Fruit fly (Drosophila melanogaster) whole organism, embryonic: ENCODE measurements around the gene CG5070.

Experiments
- Abd-B ChIP-seq: fragments of 200-800 bp; sonication (Bioruptor generic); optimal IDR thresholded peaks from 2 replicates; lab custom pipeline; 2018; ENCODE audit warnings: missing biosample characterization, mild to moderate bottlenecking, missing genetic modification characterization, moderate library complexity
- CG10565 ChIP-seq: fragments of 200-800 bp; sonication (Bioruptor generic); optimal IDR thresholded peaks from 3 replicates; lab custom pipeline; 2016; ENCODE audit warnings: missing biosample characterization, mild to moderate bottlenecking, missing genetic modification characterization
- CG12391 ChIP-seq: fragments of 200-800 bp; sonication (Bioruptor generic); optimal IDR thresholded peaks from 3 replicates; lab custom pipeline; 2018; ENCODE audit warnings: missing biosample characterization, mild to moderate bottlenecking, missing genetic modification characterization, moderate library complexity
- CG13624 ChIP-seq: fragments of 200-800 bp; sonication (Bioruptor generic); optimal IDR thresholded peaks from 2 replicates; lab custom pipeline; 2016; ENCODE audit warnings: missing biosample characterization, missing genetic modification characterization
- CG14710 ChIP-seq: fragments of 200-800 bp; sonication (Bioruptor generic); optimal IDR thresholded peaks from 3 replicates; lab custom pipeline; 2019; ENCODE audit warnings: missing biosample characterization, mild to moderate bottlenecking, missing genetic modification characterization, moderate library complexity
- CG15269 ChIP-seq: fragments of 200-800 bp; sonication (Bioruptor generic); optimal IDR thresholded peaks from 2 replicates; lab custom pipeline; 2018; ENCODE audit warnings: missing biosample characterization, mild to moderate bottlenecking, missing genetic modification characterization, moderate library complexity
- CG1647 ChIP-seq: fragments of 200-800 bp; sonication (Bioruptor generic); optimal IDR thresholded peaks from 3 replicates; lab custom pipeline; 2016; ENCODE audit warnings: missing biosample characterization, missing genetic modification characterization
- CG16779 ChIP-seq: fragments of 200-800 bp; sonication (Bioruptor generic); IDR thresholded peaks from 2 replicates; pipeline ENCODE4 v1.3.6; 2022; ENCODE audit warnings: missing biosample characterization, missing genetic modification characterization
- CG17568 ChIP-seq: fragments of 200-800 bp; sonication (Bioruptor generic); optimal IDR thresholded peaks from 2 replicates; lab custom pipeline; 2018; ENCODE audit warnings: missing biosample characterization, mild to moderate bottlenecking, missing genetic modification characterization, moderate library complexity
- CG18011 ChIP-seq: fragments of 200-800 bp; sonication (Bioruptor generic); optimal IDR thresholded peaks from 2 replicates; lab custom pipeline; 2017; ENCODE audit warnings: missing biosample characterization, missing genetic modification characterization, mild to moderate bottlenecking, moderate library complexity, missing genotype
- CG33213 ChIP-seq: fragments of 200-800 bp; sonication (Bioruptor generic); optimal IDR thresholded peaks from 3 replicates; lab custom pipeline; 2016; ENCODE audit warnings: missing biosample characterization, missing genetic modification characterization
- CG34376 ChIP-seq: fragments of 200-800 bp; sonication (Bioruptor generic); optimal IDR thresholded peaks from 2 replicates; lab custom pipeline; 2018; ENCODE audit warnings: missing biosample characterization, mild to moderate bottlenecking, missing genetic modification characterization
- CG34422 ChIP-seq: fragments of 200-800 bp; sonication (Bioruptor generic); IDR thresholded peaks from 3 replicates; pipeline ENCODE4 v1.3.6; 2022; ENCODE audit warnings: missing biosample characterization, missing genetic modification characterization
- CG6654 ChIP-seq: fragments of 200-800 bp; sonication (Bioruptor generic); optimal IDR thresholded peaks from 2 replicates; lab custom pipeline; 2017; ENCODE audit warnings: missing biosample characterization, mild to moderate bottlenecking, missing genetic modification characterization
- CG6683 ChIP-seq: fragments of 200-800 bp; sonication (Bioruptor generic); optimal IDR thresholded peaks from 2 replicates; lab custom pipeline; 2017; ENCODE audit warnings: missing biosample characterization, mild to moderate bottlenecking, missing genetic modification characterization, missing genetic modification reagents
- CG6765 ChIP-seq: fragments of 200-800 bp; sonication (Bioruptor generic); optimal IDR thresholded peaks from 3 replicates; lab custom pipeline; 2017; ENCODE audit warnings: missing biosample characterization, mild to moderate bottlenecking, missing genetic modification characterization
- CG6791 ChIP-seq: fragments of 200-800 bp; sonication (Bioruptor generic); IDR thresholded peaks from 3 replicates; pipeline ENCODE4 v1.3.6; 2022; ENCODE audit warnings: missing biosample characterization, missing genetic modification characterization; ENCODE audit not compliant: partially characterized antibody
- CG8290 ChIP-seq, 3 experiments: fragments of 200-800 bp; sonication (Bioruptor generic); optimal IDR thresholded peaks; 2 replicates each; lab custom pipeline; 2016 to 2019; ENCODE audit warnings: missing biosample characterization in 3 of 3, missing genetic modification characterization in 3 of 3, mild to moderate bottlenecking in 2 of 3, moderate library complexity in 1 of 3
- CG9932 ChIP-seq: fragments of 200-800 bp; sonication (Bioruptor generic); IDR thresholded peaks from 2 replicates; pipeline ENCODE4 v1.3.6; 2022; ENCODE audit warnings: missing biosample characterization, missing genetic modification characterization
- Chrac-16 ChIP-seq: fragments of 200-800 bp; sonication (Bioruptor generic); optimal IDR thresholded peaks from 3 replicates; lab custom pipeline; 2016; ENCODE audit warnings: missing biosample characterization, missing genetic modification characterization
- Dp ChIP-seq: fragments of 200-800 bp; sonication (Bioruptor generic); optimal IDR thresholded peaks from 2 replicates; lab custom pipeline; 2018; ENCODE audit warnings: missing biosample characterization, mild to moderate bottlenecking, missing genetic modification characterization, moderate library complexity
- E2f2 ChIP-seq: fragments of 200-800 bp; sonication (Bioruptor generic); IDR thresholded peaks from 2 replicates; pipeline ENCODE4 v1.3.6; 2022; ENCODE audit warnings: missing biosample characterization, missing genetic modification characterization
- Fer1 ChIP-seq: fragments of 200-800 bp; sonication (Bioruptor generic); optimal IDR thresholded peaks from 2 replicates; lab custom pipeline; 2017; ENCODE audit warnings: missing biosample characterization, mild to moderate bottlenecking, missing genetic modification characterization
- Hand ChIP-seq: fragments of 200-800 bp; sonication (Bioruptor generic); optimal IDR thresholded peaks from 2 replicates; lab custom pipeline; 2017; ENCODE audit warnings: mild to moderate bottlenecking, missing biosample characterization, missing genetic modification reagents, missing genetic modification characterization
- Hey ChIP-seq: fragments of 200-800 bp; sonication (Bioruptor generic); optimal IDR thresholded peaks from 3 replicates; lab custom pipeline; 2018; ENCODE audit warnings: missing biosample characterization, mild to moderate bottlenecking, missing genetic modification characterization
- Hmx ChIP-seq: fragments of 200-800 bp; sonication (Bioruptor generic); optimal IDR thresholded peaks from 2 replicates; lab custom pipeline; 2016; ENCODE audit warnings: missing biosample characterization, missing genetic modification characterization
- Hsf ChIP-seq: fragments of 200-800 bp; sonication (Bioruptor generic); optimal IDR thresholded peaks from 3 replicates; lab custom pipeline; 2016; ENCODE audit warnings: missing biosample characterization, missing genetic modification characterization
- MBD-R2 ChIP-seq: fragments of 200-800 bp; sonication (Bioruptor generic); IDR thresholded peaks from 2 replicates; pipeline ENCODE4 v1.3.6; 2022; ENCODE audit warnings: missing biosample characterization, missing genetic modification characterization
- Nf-YC ChIP-seq: fragments of 200-800 bp; optimal IDR thresholded peaks from 3 replicates; lab custom pipeline; 2019; ENCODE audit warnings: missing biosample characterization, mild to moderate bottlenecking, missing genetic modification characterization, moderate library complexity
- Scr ChIP-seq: fragments of 200-800 bp; sonication (Bioruptor generic); IDR thresholded peaks from 2 replicates; pipeline ENCODE4 v1.3.6; 2022; ENCODE audit warnings: missing biosample characterization, missing genetic modification characterization; ENCODE audit not compliant: partially characterized antibody
- Side ChIP-seq: fragments of 200-800 bp; sonication (Bioruptor generic); optimal IDR thresholded peaks from 2 replicates; lab custom pipeline; 2016; ENCODE audit warnings: missing biosample characterization, missing genetic modification characterization
- Ssrp ChIP-seq: fragments of 200-800 bp; sonication (Bioruptor generic); optimal IDR thresholded peaks from 2 replicates; lab custom pipeline; 2018; ENCODE audit warnings: missing biosample characterization, mild to moderate bottlenecking, missing genetic modification characterization, moderate library complexity
- YL-1 ChIP-seq: fragments of 200-800 bp; sonication (Bioruptor generic); optimal IDR thresholded peaks from 3 replicates; lab custom pipeline; 2017; ENCODE audit warnings: missing biosample characterization, mild to moderate bottlenecking, missing genetic modification characterization
- amos ChIP-seq: fragments of 200-800 bp; sonication (Bioruptor generic); IDR thresholded peaks from 2 replicates; pipeline ENCODE4 v1.3.6; 2022; ENCODE audit warnings: missing biosample characterization, missing genetic modification characterization; ENCODE audit not compliant: partially characterized antibody
- az2 ChIP-seq: fragments of 200-800 bp; sonication (Bioruptor generic); optimal IDR thresholded peaks from 3 replicates; lab custom pipeline; 2016; ENCODE audit warnings: missing biosample characterization, missing genetic modification characterization
- ewg ChIP-seq: fragments of 200-800 bp; sonication (Bioruptor generic); optimal IDR thresholded peaks from 3 replicates; lab custom pipeline; 2017; ENCODE audit warnings: mild to moderate bottlenecking, missing biosample characterization, missing genetic modification reagents, missing genetic modification characterization
- jing ChIP-seq: fragments of 200-800 bp; sonication (Bioruptor generic); optimal IDR thresholded peaks from 2 replicates; lab custom pipeline; 2018; ENCODE audit warnings: missing biosample characterization, mild to moderate bottlenecking, missing genetic modification characterization
- lola ChIP-seq, 3 experiments: fragments of >200 bp in 2 of 3; fragments of 200-800 bp in 1 of 3; sonication (Bioruptor generic) in 1 of 3; optimal IDR thresholded peaks; 2 replicates each; lab custom pipeline; 2017 to 2019; ENCODE audit warnings: missing biosample characterization in 3 of 3, missing genetic modification characterization in 3 of 3, mild to moderate bottlenecking in 1 of 3, moderate library complexity in 1 of 3
- luna ChIP-seq: fragments of 200-800 bp; sonication (Bioruptor generic); optimal IDR thresholded peaks from 2 replicates; lab custom pipeline; 2016; ENCODE audit warnings: missing biosample characterization, missing genetic modification characterization
- nmo ChIP-seq: fragments of 200-800 bp; sonication (Bioruptor generic); optimal IDR thresholded peaks from 2 replicates; lab custom pipeline; 2018; ENCODE audit warnings: missing biosample characterization, mild to moderate bottlenecking, missing genetic modification characterization, moderate library complexity
- org-1 ChIP-seq: fragments of 200-800 bp; sonication (Bioruptor generic); optimal IDR thresholded peaks from 2 replicates; lab custom pipeline; 2017; ENCODE audit warnings: missing biosample characterization, missing genetic modification characterization
- phol ChIP-seq: fragments of 200-800 bp; sonication (Bioruptor generic); optimal IDR thresholded peaks from 3 replicates; lab custom pipeline; 2018; ENCODE audit warnings: missing biosample characterization, mild to moderate bottlenecking, missing genetic modification characterization, moderate library complexity
- pita ChIP-seq: fragments of 200-800 bp; sonication (Bioruptor generic); optimal IDR thresholded peaks from 2 replicates; lab custom pipeline; 2017; ENCODE audit warnings: missing biosample characterization, mild to moderate bottlenecking, missing genetic modification characterization
- rib ChIP-seq: fragments of 200-800 bp; sonication (Bioruptor generic); IDR thresholded peaks from 2 replicates; pipeline ENCODE4 v1.3.6; 2022; ENCODE audit warnings: missing biosample characterization, missing genetic modification characterization
- seq ChIP-seq: fragments of 200-800 bp; sonication (Bioruptor generic); IDR thresholded peaks from 2 replicates; pipeline ENCODE4 v1.3.6; 2022; ENCODE audit warnings: missing biosample characterization, missing genetic modification characterization
- tgo ChIP-seq: fragments of 200-800 bp; sonication (Bioruptor generic); IDR thresholded peaks from 3 replicates; pipeline ENCODE4 v1.3.6; 2022; ENCODE audit warnings: missing biosample characterization, missing genetic modification characterization
- trem ChIP-seq: fragments of 200-800 bp; optimal IDR thresholded peaks from 3 replicates; lab custom pipeline; 2019; ENCODE audit warnings: missing biosample characterization, mild to moderate bottlenecking, missing genetic modification characterization, moderate library complexity
- vnd ChIP-seq: fragments of 200-800 bp; sonication (Bioruptor generic); IDR thresholded peaks from 3 replicates; pipeline ENCODE4 v1.3.6; 2022; ENCODE audit warnings: missing biosample characterization, missing genetic modification characterization; ENCODE audit not compliant: partially characterized antibody
- yki ChIP-seq: fragments of >200 bp; optimal IDR thresholded peaks from 3 replicates; lab custom pipeline; 2018
- zf30C ChIP-seq: fragments of 200-800 bp; sonication (Bioruptor generic); optimal IDR thresholded peaks from 3 replicates; lab custom pipeline; 2018; ENCODE audit warnings: missing biosample characterization, mild to moderate bottlenecking, missing genetic modification characterization

CG5070 gene

dm6 chrX:17249326-17249725 is 46.4 kb downstream of the CG5070 start, which contains the start of gene CG8675 (continued):
- TF ChIP-seq Scr (GFP tag; lab: Robert Waterston, UW): 0 out of 2 replicates have a peak, but pooled peaks have one; percentile 27
- TF ChIP-seq Side (GFP tag; lab: Kevin White, UChicago): no peak
- no peak for TF ChIP-seq Chrac-16
- TF ChIP-seq trem: peak; percentile 4
- peak; percentile 32 for TF ChIP-seq CG14710 (tag; lab: Kevin White, UChicago)
- peak; percentile 8 for TF ChIP-seq zf30C (GFP tag; lab: Kevin White, UChicago)
- no peak; the same call in 1 of the 2 replicates for TF ChIP-seq CG9932 (GFP tag; lab: Robert Waterston, UW)
- no peak for TF ChIP-seq CG1647
- no peak for TF ChIP-seq Fer1
- TF ChIP-seq Hmx (GFP tag; lab: Kevin White, UChicago): no peak
- no peak for TF ChIP-seq CG34376 (GFP tag; lab: Kevin White, UChicago)
- TF ChIP-seq E2f2 (GFP tag; lab: Robert Waterston, UW): peak; percentile 31; the same call in 1 of the 2 replicates
- peak; percentile 37 for TF ChIP-seq Dp
- peak; percentile 99 for TF ChIP-seq CG6654 (GFP tag; lab: Kevin White, UChicago)
- TF ChIP-seq Hand (GFP tag; lab: Kevin White, UChicago): no peak
- TF ChIP-seq CG34422 (GFP tag; lab: Robert Waterston, UW): no peak
- TF ChIP-seq CG8290 (GFP tag; optimal IDR thresholded peaks at IDR 0.05; lab: Kevin White, UChicago): no peak
- peak in 1 of 2 experiments; percentile 48 for TF ChIP-seq CG8290 (tag; optimal IDR thresholded peaks at IDR 0.05; lab: Kevin White, UChicago)
- TF ChIP-seq CG10565 (GFP tag; lab: Kevin White, UChicago): no peak
- TF ChIP-seq Hey: peak; percentile 18
- no peak for TF ChIP-seq org-1 (GFP tag; lab: Kevin White, UChicago)
- TF ChIP-seq CG6683 (GFP tag; lab: Kevin White, UChicago): no peak
- TF ChIP-seq MBD-R2 (GFP tag; lab: Robert Waterston, UW): peak; percentile 73
- peak; percentile 64 for TF ChIP-seq pita (GFP tag; lab: Kevin White, UChicago)
- TF ChIP-seq lola (GFP tag; optimal IDR thresholded peaks at IDR 0.05; lab: Kevin White, UChicago): no peak
- peak; percentile 1 for TF ChIP-seq Abd-B (GFP tag; lab: Kevin White, UChicago)
- TF ChIP-seq ewg (GFP tag; lab: Kevin White, UChicago): peak; percentile 85
- TF ChIP-seq CG6791 (GFP tag; lab: Robert Waterston, UW): 0 out of 3 replicates have a peak, but pooled peaks have one; percentile 41
- no peak for TF ChIP-seq yki (lab: Kevin White, UChicago)
- TF ChIP-seq CG33213 (GFP tag; lab: Kevin White, UChicago): peak; percentile 18
- TF ChIP-seq CG6765 (GFP tag; lab: Kevin White, UChicago): no peak
- TF ChIP-seq Hsf: no peak
- no peak for TF ChIP-seq CG17568 (GFP tag; lab: Kevin White, UChicago)
- no peak for TF ChIP-seq Ssrp (tag; lab: Kevin White, UChicago)
- peak; percentile 21; the same call in 1 of the 2 replicates for TF ChIP-seq amos
- TF ChIP-seq CG13624 (GFP tag; lab: Kevin White, UChicago): peak; percentile 29
- TF ChIP-seq CG18011 (GFP tag; lab: Kevin White, UChicago): no peak
- no peak for TF ChIP-seq CG16779 (GFP tag; lab: Robert Waterston, UW)
- peak; percentile 49 for TF ChIP-seq YL-1
- no peak for TF ChIP-seq seq (GFP tag; lab: Robert Waterston, UW)
- TF ChIP-seq CG15269 (tag; lab: Kevin White, UChicago): no peak
- TF ChIP-seq Nf-YC (tag; lab: Kevin White, UChicago): no peak
- TF ChIP-seq tgo: no peak
- no peak for TF ChIP-seq az2 (GFP tag; lab: Kevin White, UChicago)
- no peak for TF ChIP-seq luna
- TF ChIP-seq jing: no peak
- peak; percentile 15 for TF ChIP-seq phol (tag; lab: Kevin White, UChicago)
- TF ChIP-seq CG12391 (tag; lab: Kevin White, UChicago): no peak
- TF ChIP-seq rib: no peak
- TF ChIP-seq vnd: no peak
- peak; percentile 19 for TF ChIP-seq nmo (GFP tag; lab: Kevin White, UChicago)
